Fruit fly (Drosophila melanogaster) whole organism, embryonic: ENCODE measurements around the gene Arv1.

ENCODE experiments used
- Adf1 ChIP-seq: fragments of 200-800 bp; sonication (Bioruptor generic); IDR thresholded peaks from 2 replicates; pipeline ENCODE4 v1.3.6; 2022; ENCODE audit warnings: missing biosample characterization, missing genetic modification characterization
- Bteb2 ChIP-seq: fragments of 200-800 bp; sonication (Bioruptor generic); optimal IDR thresholded peaks from 2 replicates; lab custom pipeline; 2016; ENCODE audit warnings: missing biosample characterization, missing genetic modification characterization
- CG2129 ChIP-seq: fragments of 200-800 bp; sonication (Bioruptor generic); IDR thresholded peaks from 2 replicates; pipeline ENCODE4 v1.3.6; 2022; ENCODE audit warnings: missing biosample characterization, missing genetic modification characterization; ENCODE audit not compliant: partially characterized antibody
- CG33213 ChIP-seq: fragments of 200-800 bp; sonication (Bioruptor generic); optimal IDR thresholded peaks from 3 replicates; lab custom pipeline; 2016; ENCODE audit warnings: missing biosample characterization, missing genetic modification characterization
- CG34376 ChIP-seq: fragments of 200-800 bp; sonication (Bioruptor generic); optimal IDR thresholded peaks from 2 replicates; lab custom pipeline; 2018; ENCODE audit warnings: missing biosample characterization, mild to moderate bottlenecking, missing genetic modification characterization
- CG4404 ChIP-seq: fragments of 200-800 bp; sonication (Bioruptor generic); IDR thresholded peaks from 2 replicates; pipeline ENCODE4 v1.3.6; 2022; ENCODE audit warnings: missing biosample characterization, missing genetic modification characterization
- CG7357 ChIP-seq: fragments of 200-800 bp; sonication (Bioruptor generic); IDR thresholded peaks from 3 replicates; pipeline ENCODE4 v1.3.6; 2022; ENCODE audit warnings: missing biosample characterization, missing genetic modification characterization
- Dad ChIP-seq: fragments of 200-800 bp; sonication (Bioruptor generic); optimal IDR thresholded peaks from 3 replicates; lab custom pipeline; 2016; ENCODE audit warnings: missing biosample characterization, missing genetic modification characterization
- Dfd ChIP-seq, 2 experiments: fragments of >200 bp; optimal IDR thresholded peaks; 2 replicates each; lab custom pipeline; 2017; ENCODE audit warnings: missing biosample characterization in 2 of 2, missing genetic modification characterization in 2 of 2
- MTF-1 ChIP-seq: fragments of 200-800 bp; sonication (Bioruptor generic); optimal IDR thresholded peaks from 2 replicates; lab custom pipeline; 2018; ENCODE audit warnings: missing biosample characterization, mild to moderate bottlenecking, missing genetic modification characterization, borderline replicate concordance
- Opbp ChIP-seq: fragments of 200-800 bp; sonication (Bioruptor generic); IDR thresholded peaks from 3 replicates; pipeline ENCODE4 v1.3.6; 2022; ENCODE audit warnings: missing biosample characterization, missing genetic modification characterization; ENCODE audit not compliant: partially characterized antibody
- cg ChIP-seq: fragments of 200-800 bp; sonication (Bioruptor generic); optimal IDR thresholded peaks from 3 replicates; lab custom pipeline; 2019; ENCODE audit warnings: missing biosample characterization, mild to moderate bottlenecking, missing genetic modification characterization, moderate library complexity
- slp2 ChIP-seq: fragments of 200-800 bp; sonication (Bioruptor generic); optimal IDR thresholded peaks from 2 replicates; lab custom pipeline; 2016; ENCODE audit warnings: missing biosample characterization, missing genetic modification characterization
- sna ChIP-seq: fragments of 200-800 bp; sonication (Bioruptor generic); IDR thresholded peaks from 2 replicates; pipeline ENCODE4 v1.3.6; 2022; ENCODE audit warnings: missing biosample characterization, missing genetic modification characterization; ENCODE audit not compliant: partially characterized antibody

- TF ChIP-seq Adf1 (GFP tag; lab: Robert Waterston, UW): peak; percentile 55
- TF ChIP-seq Dfd (GFP tag; optimal IDR thresholded peaks at IDR 0.05; lab: Kevin White, UChicago): peak in 1 of 2 experiments; percentile 49
- peak; percentile 41 for TF ChIP-seq MTF-1
- TF ChIP-seq CG2129 (GFP tag; lab: Robert Waterston, UW): no peak
- peak; percentile 46 for TF ChIP-seq slp2 (GFP tag; lab: Kevin White, UChicago)
- no peak for TF ChIP-seq CG33213 (GFP tag; lab: Kevin White, UChicago)
- no peak for TF ChIP-seq cg (GFP tag; lab: Kevin White, UChicago)
- no peak for TF ChIP-seq Bteb2 (GFP tag; lab: Kevin White, UChicago)
- peak; percentile 57 for TF ChIP-seq CG34376 (GFP tag; lab: Kevin White, UChicago)
- peak; percentile 97 for TF ChIP-seq CG7357
- TF ChIP-seq Opbp: peak; percentile 44; the same call in 1 of the 3 replicates
- peak; percentile 75 for TF ChIP-seq CG4404 (GFP tag; lab: Robert Waterston, UW)
- 0 out of 2 replicates have a peak, but pooled peaks have one; percentile 15 for TF ChIP-seq sna (GFP tag; lab: Robert Waterston, UW)
- peak; percentile 48 for TF ChIP-seq Dad (GFP tag; lab: Kevin White, UChicago)
Observed at dm6 chr3L:21515823-21516715, 13.1 kb downstream of the Arv1 start, which contains the start of the genes SAK and Cdk12.
